Fruit fly (Drosophila melanogaster): ENCODE results near the gene Ndfip.
A peak's percentile ranks its signal among the peaks of the same experiment; 100 is the strongest.

dm6 chr3L:17644906-17645244 is 9.2 kb downstream of the Ndfip start, which contains the start of gene Pep:
- no peak for TF ChIP-seq CG6163 (GFP tag; IDR thresholded peaks at IDR 0.05)
- TF ChIP-seq Blimp-1 (GFP tag; optimal IDR thresholded peaks at IDR 0.05), result no peak
- no peak for TF ChIP-seq pdm3 (GFP tag; optimal IDR thresholded peaks at IDR 0.05)
- TF ChIP-seq Gug (GFP tag; IDR thresholded peaks at IDR 0.05), result no peak
- no peak for TF ChIP-seq CG34406 (GFP tag; optimal IDR thresholded peaks at IDR 0.05)
- TF ChIP-seq Ets96B (tag; optimal IDR thresholded peaks at IDR 0.05), result no peak
- TF ChIP-seq Eip78C (GFP tag), result peak; percentile 81
- TF ChIP-seq Hr4 (GFP tag; optimal IDR thresholded peaks at IDR 0.05), result no peak
- peak; percentile 14 for TF ChIP-seq cyc (GFP tag; optimal IDR thresholded peaks at IDR 0.05)
- TF ChIP-seq Met (GFP tag; optimal IDR thresholded peaks at IDR 0.05), result peak; percentile 35
